Worm (Caenorhabditis elegans) whole organism, late embryonic: ENCODE data around the gene H39E20.1.
"Not testable (repeated sequence)": the region's sequence is repeated elsewhere in the genome, so short reads cannot be mapped to it uniquely, and the experiment has no call there.

Source experiments
- C38D4.7 ChIP-seq: fragments of 200-800 bp; sonication (Bioruptor generic); optimal IDR thresholded peaks from 2 replicates; lab custom pipeline; 2018; ENCODE audit warnings: mild to moderate bottlenecking, missing genetic modification characterization, moderate library complexity, missing compliant biosample characterization
- Y22D7AL.16 ChIP-seq: sonication (generic microtip); optimal IDR thresholded peaks from 2 replicates; lab custom pipeline; 2016; ENCODE audit warnings: missing genetic modification characterization, missing compliant biosample characterization
- ahr-1 ChIP-seq: sonication (generic microtip); optimal IDR thresholded peaks from 2 replicates; lab custom pipeline; 2016; ENCODE audit warnings: missing genetic modification characterization, missing compliant biosample characterization
- ama-1 ChIP-seq: fragments of 150-350 bp; optimal IDR thresholded peaks from 2 replicates; lab custom pipeline; 2014
- ceh-14 ChIP-seq: sonication (generic microtip); optimal IDR thresholded peaks from 2 replicates; lab custom pipeline; 2016; ENCODE audit warnings: missing genotype, missing genetic modification characterization, missing compliant biosample characterization
- ceh-18 ChIP-seq: sonication (generic microtip); optimal IDR thresholded peaks from 2 replicates; lab custom pipeline; 2016; ENCODE audit warnings: missing genetic modification characterization, missing compliant biosample characterization
- ceh-19 ChIP-seq: fragments of 200-800 bp; sonication (Bioruptor generic); optimal IDR thresholded peaks from 2 replicates; lab custom pipeline; 2018; ENCODE audit warnings: mild to moderate bottlenecking, missing genetic modification characterization, missing compliant biosample characterization
- ceh-2 ChIP-seq: sonication (generic microtip); optimal IDR thresholded peaks from 2 replicates; lab custom pipeline; 2016; ENCODE audit warnings: missing genotype, missing genetic modification characterization, missing compliant biosample characterization
- ceh-22 ChIP-seq: sonication (generic microtip); optimal IDR thresholded peaks from 2 replicates; lab custom pipeline; 2017; ENCODE audit warnings: missing biosample characterization, missing genetic modification characterization
- ceh-24 ChIP-seq: sonication (generic microtip); optimal IDR thresholded peaks from 2 replicates; lab custom pipeline; 2016; ENCODE audit warnings: mild to moderate bottlenecking, missing genetic modification characterization, missing compliant biosample characterization
- ceh-31 ChIP-seq: sonication (generic microtip); optimal IDR thresholded peaks from 2 replicates; lab custom pipeline; 2016; ENCODE audit warnings: missing genetic modification characterization, missing compliant biosample characterization
- ceh-34 ChIP-seq: sonication (generic microtip); optimal IDR thresholded peaks from 2 replicates; lab custom pipeline; 2016; ENCODE audit warnings: mild to moderate bottlenecking, missing genetic modification characterization, missing compliant biosample characterization
- ceh-48 ChIP-seq: sonication (generic microtip); optimal IDR thresholded peaks from 2 replicates; lab custom pipeline; 2016; ENCODE audit warnings: missing genetic modification characterization, inconsistent platforms, missing compliant biosample characterization
- ceh-6 ChIP-seq: fragments of 200-800 bp; sonication (Bioruptor generic); optimal IDR thresholded peaks from 2 replicates; lab custom pipeline; 2018; ENCODE audit warnings: mild to moderate bottlenecking, missing genetic modification characterization, missing compliant biosample characterization
- che-1 ChIP-seq: sonication (generic microtip); optimal IDR thresholded peaks from 2 replicates; lab custom pipeline; 2016; ENCODE audit warnings: mild to moderate bottlenecking, missing genetic modification characterization, missing compliant biosample characterization
- dmd-4 ChIP-seq: sonication (generic microtip); optimal IDR thresholded peaks from 2 replicates; lab custom pipeline; 2016; ENCODE audit warnings: borderline replicate concordance, missing genetic modification characterization, missing compliant biosample characterization
- dve-1 ChIP-seq: sonication (generic microtip); optimal IDR thresholded peaks from 2 replicates; lab custom pipeline; 2017; ENCODE audit warnings: antibody characterized with exemption, mild to moderate bottlenecking, missing genetic modification characterization, missing compliant biosample characterization
- ets-4 ChIP-seq: sonication (generic microtip); optimal IDR thresholded peaks from 2 replicates; lab custom pipeline; 2016; ENCODE audit warnings: missing genetic modification characterization, missing compliant biosample characterization
- eyg-1 ChIP-seq: sonication (generic microtip); optimal IDR thresholded peaks from 2 replicates; lab custom pipeline; 2016; ENCODE audit warnings: missing genotype, missing genetic modification characterization, missing compliant biosample characterization
- fkh-6 ChIP-seq: sonication (generic microtip); optimal IDR thresholded peaks from 2 replicates; lab custom pipeline; 2016; ENCODE audit warnings: missing genetic modification characterization, missing compliant biosample characterization
- gmeb-2 ChIP-seq: sonication (generic microtip); optimal IDR thresholded peaks from 2 replicates; lab custom pipeline; 2016; ENCODE audit warnings: missing genetic modification characterization, inconsistent platforms, missing compliant biosample characterization
- hlh-15 ChIP-seq: sonication (generic microtip); optimal IDR thresholded peaks from 2 replicates; lab custom pipeline; 2016; ENCODE audit warnings: missing genetic modification characterization, missing compliant biosample characterization
- hlh-6 ChIP-seq: sonication (generic microtip); optimal IDR thresholded peaks from 2 replicates; lab custom pipeline; 2016; ENCODE audit warnings: missing genotype, missing genetic modification characterization, missing compliant biosample characterization
- hlh-8 ChIP-seq: sonication (generic microtip); optimal IDR thresholded peaks from 2 replicates; lab custom pipeline; 2016; ENCODE audit warnings: missing genotype, missing genetic modification characterization, missing compliant biosample characterization
- lim-6 ChIP-seq: sonication (generic microtip); optimal IDR thresholded peaks from 2 replicates; lab custom pipeline; 2016; ENCODE audit warnings: missing genetic modification characterization, missing compliant biosample characterization
- lin-11 ChIP-seq: fragments of 200-800 bp; sonication (Bioruptor generic); optimal IDR thresholded peaks from 2 replicates; lab custom pipeline; 2018; ENCODE audit warnings: mild to moderate bottlenecking, missing genetic modification characterization, missing compliant biosample characterization
- madf-2 ChIP-seq: sonication (generic microtip); optimal IDR thresholded peaks from 2 replicates; lab custom pipeline; 2017; ENCODE audit warnings: missing genetic modification characterization, missing compliant biosample characterization
- nfya-1 ChIP-seq: sonication (generic microtip); optimal IDR thresholded peaks from 2 replicates; lab custom pipeline; 2017; ENCODE audit warnings: missing genetic modification characterization, mild to moderate bottlenecking, missing compliant biosample characterization, antibody characterized with exemption, moderate library complexity
- nhr-11 ChIP-seq: fragments of 150-350 bp; optimal IDR thresholded peaks from 2 replicates; lab custom pipeline; 2014; ENCODE audit warnings: missing biosample characterization, missing genetic modification characterization
- nhr-232 ChIP-seq: sonication (generic microtip); optimal IDR thresholded peaks from 2 replicates; lab custom pipeline; 2016; ENCODE audit warnings: missing genetic modification characterization, missing compliant biosample characterization
- npax-4 ChIP-seq: sonication (generic microtip); optimal IDR thresholded peaks from 2 replicates; lab custom pipeline; 2016; ENCODE audit warnings: missing genetic modification characterization, missing compliant biosample characterization
- pax-1 ChIP-seq: fragments of 150-350 bp; optimal IDR thresholded peaks from 2 replicates; lab custom pipeline; 2014; ENCODE audit warnings: missing biosample characterization, missing genetic modification characterization
- pros-1 ChIP-seq: fragments of 150-350 bp; optimal IDR thresholded peaks from 2 replicates; lab custom pipeline; 2014; ENCODE audit warnings: missing biosample characterization, missing genetic modification reagents, missing genetic modification characterization
- sdc-2 ChIP-seq: sonication (generic microtip); optimal IDR thresholded peaks from 2 replicates; lab custom pipeline; 2016; ENCODE audit warnings: missing genotype, missing genetic modification characterization, missing compliant biosample characterization
- tbx-2 ChIP-seq: sonication (generic microtip); optimal IDR thresholded peaks from 2 replicates; lab custom pipeline; 2016; ENCODE audit warnings: missing genetic modification characterization, missing compliant biosample characterization
- tbx-7 ChIP-seq: sonication (generic microtip); optimal IDR thresholded peaks from 2 replicates; lab custom pipeline; 2016; ENCODE audit warnings: missing genotype, missing genetic modification characterization, missing compliant biosample characterization
- ttx-3 ChIP-seq: sonication (generic microtip); optimal IDR thresholded peaks from 2 replicates; lab custom pipeline; 2016; ENCODE audit warnings: missing genetic modification reagents, missing genetic modification characterization, missing compliant biosample characterization
- unc-42 ChIP-seq: sonication (generic microtip); optimal IDR thresholded peaks from 2 replicates; lab custom pipeline; 2016; ENCODE audit warnings: missing genotype, missing genetic modification characterization, missing compliant biosample characterization
- unc-55 ChIP-seq: sonication (generic microtip); optimal IDR thresholded peaks from 2 replicates; lab custom pipeline; 2017; ENCODE audit warnings: missing biosample characterization, missing genetic modification reagents, missing genetic modification characterization
- zip-5 ChIP-seq: sonication (generic microtip); optimal IDR thresholded peaks from 2 replicates; lab custom pipeline; 2016; ENCODE audit warnings: missing genetic modification characterization, missing compliant biosample characterization

The H39E20.1 gene

ce11 chrX:1440161-1440560 is 42.7 kb upstream of the H39E20.1 start, which contains the start of gene sedl-1:
sedl-1 (minus strand) TSS chrX:1440261.
- TF ChIP-seq pros-1 (tag; lab: Kevin White, UChicago): no peak
- TF ChIP-seq zip-5 (tag; lab: Kevin White, UChicago): no peak
- no peak for TF ChIP-seq ahr-1 (tag; lab: Kevin White, UChicago)
- TF ChIP-seq npax-4 (tag; lab: Kevin White, UChicago): no peak
- no peak for TF ChIP-seq ets-4
- no peak for TF ChIP-seq gmeb-2 (tag; lab: Kevin White, UChicago)
- no peak for TF ChIP-seq hlh-6 (tag; lab: Kevin White, UChicago)
- TF ChIP-seq tbx-2 (tag; lab: Kevin White, UChicago): no peak
- TF ChIP-seq ceh-6 (GFP tag; lab: Kevin White, UChicago): no peak
- TF ChIP-seq hlh-8 (tag; lab: Kevin White, UChicago): no peak
- no peak for TF ChIP-seq ceh-48
- no peak for TF ChIP-seq unc-42 (tag; lab: Kevin White, UChicago)
- no peak for TF ChIP-seq ceh-2 (tag; lab: Kevin White, UChicago)
- TF ChIP-seq unc-55: no peak
- TF ChIP-seq nfya-1 (tag; lab: Kevin White, UChicago): no peak
- TF ChIP-seq lim-6: no peak
- TF ChIP-seq C38D4.7 (GFP tag; lab: Kevin White, UChicago): no peak
- TF ChIP-seq pax-1: no peak
- no peak for TF ChIP-seq dmd-4 (tag; lab: Kevin White, UChicago)
- TF ChIP-seq ceh-34 (tag; lab: Kevin White, UChicago): no peak

ce11 chrX:1438925-1439324 is 41.5 kb upstream of the H39E20.1 start:
- TF ChIP-seq nfya-1 (tag; lab: Kevin White, UChicago) (peak; percentile 5), sdc-2 (tag; lab: Kevin White, UChicago) (peak; percentile 96), ceh-18 (tag; lab: Kevin White, UChicago) (no peak)

ce11 chrX:1437097-1437496 is 39.7 kb upstream of the H39E20.1 start:
- no peak for TF ChIP-seq dmd-4 (tag; lab: Kevin White, UChicago)
- peak; percentile 8 for TF ChIP-seq unc-42 (tag; lab: Kevin White, UChicago)
- TF ChIP-seq Y22D7AL.16 (tag; lab: Kevin White, UChicago): no peak
- peak; percentile 27 for TF ChIP-seq nfya-1 (tag; lab: Kevin White, UChicago)
- peak; percentile 97 for TF ChIP-seq sdc-2 (tag; lab: Kevin White, UChicago)

ce11 chrX:1430707-1431106 is 33.3 kb upstream of the H39E20.1 start, which contains the start of gene F19G12.1:
F19G12.1 (plus strand) TSS chrX:1431007.
- TF ChIP-seq che-1 (tag; lab: Kevin White, UChicago); unc-42 (tag; lab: Kevin White, UChicago); C38D4.7 (GFP tag; lab: Kevin White, UChicago): not testable (repeated sequence)
- TF ChIP-seq, all 69 proteins: peak for 0; not testable (repeated sequence) for 69

- TF ChIP-seq tbx-7 (tag; lab: Kevin White, UChicago) (no peak), ceh-19 (GFP tag; lab: Kevin White, UChicago) (no peak), lin-11 (tag; lab: Kevin White, UChicago) (no peak), pros-1 (tag; lab: Kevin White, UChicago) (no peak), tbx-2 (tag; lab: Kevin White, UChicago) (no peak), ceh-22 (tag; lab: Kevin White, UChicago) (no peak)
These were observed 29.0 kb upstream of the H39E20.1 start, which contains the start of gene F19G12.11 for ce11 chrX:1426425-1426824. F19G12.11 (minus strand) TSS chrX:1426525.

- TF ChIP-seq nhr-232 (tag; lab: Kevin White, UChicago): no peak
- TF ChIP-seq dve-1 (tag; lab: Kevin White, UChicago): no peak
- no peak for TF ChIP-seq ttx-3
- TF ChIP-seq tbx-7 (tag; lab: Kevin White, UChicago): no peak
- TF ChIP-seq hlh-6 (tag; lab: Kevin White, UChicago): no peak
- TF ChIP-seq ceh-24 (tag; lab: Kevin White, UChicago): no peak
- no peak for TF ChIP-seq ceh-18 (tag; lab: Kevin White, UChicago)
- TF ChIP-seq madf-2 (tag; lab: Kevin White, UChicago): no peak
- no peak for TF ChIP-seq hlh-8 (tag; lab: Kevin White, UChicago)
- TF ChIP-seq ceh-22 (tag; lab: Kevin White, UChicago): no peak
- no peak for TF ChIP-seq fkh-6 (tag; lab: Kevin White, UChicago)
- no peak for TF ChIP-seq ceh-19 (GFP tag; lab: Kevin White, UChicago)
- TF ChIP-seq ceh-31 (tag; lab: Kevin White, UChicago): no peak
- TF ChIP-seq ceh-14 (tag; lab: Kevin White, UChicago): no peak
- TF ChIP-seq nfya-1 (tag; lab: Kevin White, UChicago): no peak
- TF ChIP-seq eyg-1 (tag; lab: Kevin White, UChicago): no peak
- TF ChIP-seq hlh-15 (tag; lab: Kevin White, UChicago): no peak
- no peak for TF ChIP-seq che-1 (tag; lab: Kevin White, UChicago)
- TF ChIP-seq ama-1 (lab: Kevin White, UChicago): no peak
- no peak for TF ChIP-seq nhr-11
These were observed 27.1 kb upstream of the H39E20.1 start, which contains the start of gene F19G12.3 for ce11 chrX:1424509-1424908. F19G12.3 (plus strand) TSS chrX:1424809.
